Fruit fly (Drosophila melanogaster): ENCODE measurements around the gene CG5800.

The CG5800 gene

DNA sequence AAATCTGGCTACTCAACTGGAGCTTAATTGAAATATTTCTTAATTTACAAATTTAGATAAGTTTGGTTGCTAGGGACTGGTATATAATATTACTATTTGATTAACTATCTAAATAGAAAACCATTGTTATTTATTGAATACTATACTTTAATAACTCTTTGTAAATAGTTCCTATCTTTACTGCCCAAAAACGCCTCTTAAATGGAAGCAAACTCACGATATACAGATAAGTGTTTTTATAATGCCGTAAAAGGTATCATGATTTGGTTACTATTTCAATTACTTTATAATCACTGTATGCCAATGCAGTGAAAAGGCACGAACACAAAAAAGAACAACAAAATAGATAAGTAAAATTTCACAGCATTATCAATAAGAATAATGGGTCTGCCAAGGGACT is 10.2 kb upstream of the CG5800 start:
- TF ChIP-seq insv (optimal IDR thresholded peaks at IDR 0.05) (no peak), psq (optimal IDR thresholded peaks at IDR 0.05) (no peak), ttk (optimal IDR thresholded peaks at IDR 0.05) (no peak), h (optimal IDR thresholded peaks at IDR 0.05) (no peak), Sin3A (optimal IDR thresholded peaks at IDR 0.05) (no peak), Myc (optimal IDR thresholded peaks at IDR 0.05) (no peak)

DNA sequence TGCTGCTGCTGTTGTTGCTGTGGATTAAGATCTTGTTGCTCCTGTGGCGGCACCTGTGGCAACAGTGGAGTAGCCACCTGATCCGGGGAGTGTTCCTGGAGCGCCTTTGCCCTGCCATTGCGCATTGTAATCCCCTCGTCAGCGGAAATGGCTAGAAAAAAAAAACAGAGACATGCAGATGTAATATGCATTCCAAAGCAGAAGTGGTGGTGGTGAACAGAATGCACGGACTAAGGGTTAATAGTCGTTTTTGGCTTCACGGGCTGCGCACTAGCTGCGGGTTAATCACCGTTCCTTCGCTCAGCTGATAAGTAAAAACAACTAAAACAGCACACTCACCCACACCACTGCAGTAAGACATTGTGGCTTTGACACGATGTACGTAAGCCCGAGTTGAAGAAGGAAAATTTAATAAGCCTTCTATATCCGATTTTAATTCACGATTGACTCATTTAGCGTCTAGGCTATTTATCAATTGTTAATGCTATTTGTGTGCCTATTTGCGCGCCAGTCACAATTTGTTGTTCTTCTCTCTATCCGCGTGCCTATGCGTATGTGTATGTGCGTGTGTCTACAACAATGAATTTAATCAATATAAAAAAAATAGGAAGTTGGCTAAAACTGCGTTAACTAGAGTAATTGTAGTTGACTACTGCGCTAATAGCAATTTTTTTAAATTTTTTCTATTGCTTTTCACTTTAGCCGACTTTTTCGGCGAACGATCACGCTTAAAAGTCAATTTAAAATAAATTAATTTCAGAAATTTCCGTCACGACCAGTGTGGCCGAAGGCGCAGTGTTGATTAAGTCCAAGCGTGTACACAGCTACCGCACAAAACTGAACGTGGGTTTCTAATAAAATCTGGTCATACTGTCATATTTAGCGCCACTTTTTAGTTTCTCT is 8.7 kb upstream of the CG5800 start, which contains the start of gene stas:
Gene stas, minus strand, starts transcription at position 806 of the 903 bp plus-strand sequence.
- TF ChIP-seq insv (optimal IDR thresholded peaks at IDR 0.05) (no peak), psq (optimal IDR thresholded peaks at IDR 0.05) (no peak), ttk (optimal IDR thresholded peaks at IDR 0.05) (no peak), Sin3A (optimal IDR thresholded peaks at IDR 0.05) (no peak), Myc (optimal IDR thresholded peaks at IDR 0.05) (no peak), h (optimal IDR thresholded peaks at IDR 0.05) (no peak)

DNA sequence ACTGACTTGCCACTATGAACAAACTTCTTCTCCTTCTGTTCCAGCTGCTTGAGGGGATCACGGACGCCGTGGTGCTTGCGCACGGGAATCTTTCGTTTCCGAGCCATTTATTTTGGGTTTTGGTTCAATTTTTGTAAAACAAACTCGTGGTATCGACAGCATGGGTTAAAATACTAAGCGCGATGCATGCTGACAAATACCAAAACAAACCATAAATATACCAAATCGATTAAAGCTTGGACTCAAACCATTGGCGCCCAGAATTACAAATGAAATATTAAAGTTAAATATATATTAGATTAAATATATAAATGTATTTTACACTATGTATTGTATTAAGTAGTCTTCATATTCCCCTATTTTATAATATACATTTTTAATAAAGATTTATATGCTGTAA is 6.8 kb upstream of the CG5800 start, which contains the start of gene CG8326:
Gene CG8326, minus strand, starts transcription at position 176 of the 400 bp plus-strand sequence.
- TF ChIP-seq Myc (optimal IDR thresholded peaks at IDR 0.05) (no peak), Sin3A (optimal IDR thresholded peaks at IDR 0.05) (no peak), insv (optimal IDR thresholded peaks at IDR 0.05) (no peak), psq (optimal IDR thresholded peaks at IDR 0.05) (no peak), ttk (optimal IDR thresholded peaks at IDR 0.05) (no peak), h (optimal IDR thresholded peaks at IDR 0.05) (no peak)

DNA sequence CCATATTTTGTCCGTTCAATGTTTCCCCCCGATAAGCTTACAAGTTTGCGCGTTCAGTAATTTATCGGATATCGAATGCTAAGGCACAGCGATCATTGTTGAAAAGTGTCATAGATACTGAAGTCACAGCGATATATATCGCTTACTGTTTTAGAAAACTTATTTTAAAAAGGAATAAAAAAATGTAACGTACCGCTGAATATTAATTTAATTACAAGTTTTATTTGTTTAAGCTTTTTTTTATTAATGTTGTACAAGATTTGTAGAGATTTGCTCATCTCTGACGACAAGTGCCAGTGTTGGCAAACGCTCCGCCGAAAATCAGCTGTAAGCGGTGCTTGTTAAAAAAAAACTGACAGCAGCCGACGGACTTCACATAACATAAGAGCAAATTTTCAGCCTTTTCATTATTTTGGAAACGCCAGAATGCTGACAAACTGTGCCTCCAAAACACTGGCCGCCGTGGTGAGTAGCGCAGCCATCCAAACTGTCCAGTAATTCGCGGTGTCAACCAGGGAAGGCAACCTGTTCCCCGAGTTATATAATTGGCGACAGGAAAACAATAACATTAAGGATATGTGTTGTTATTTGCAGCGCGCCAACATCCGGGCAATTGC is 4.0 kb upstream of the CG5800 start, which contains the start of the genes corolla and ND-24:
Gene corolla, minus strand, starts transcription at position 52 of the 617 bp plus-strand sequence.
Gene ND-24, plus strand, starts transcription at position 94 of the 617 bp plus-strand sequence.
- no peak for TF ChIP-seq Sin3A (optimal IDR thresholded peaks at IDR 0.05)
- peak; percentile 37 for TF ChIP-seq psq (optimal IDR thresholded peaks at IDR 0.05)

DNA sequence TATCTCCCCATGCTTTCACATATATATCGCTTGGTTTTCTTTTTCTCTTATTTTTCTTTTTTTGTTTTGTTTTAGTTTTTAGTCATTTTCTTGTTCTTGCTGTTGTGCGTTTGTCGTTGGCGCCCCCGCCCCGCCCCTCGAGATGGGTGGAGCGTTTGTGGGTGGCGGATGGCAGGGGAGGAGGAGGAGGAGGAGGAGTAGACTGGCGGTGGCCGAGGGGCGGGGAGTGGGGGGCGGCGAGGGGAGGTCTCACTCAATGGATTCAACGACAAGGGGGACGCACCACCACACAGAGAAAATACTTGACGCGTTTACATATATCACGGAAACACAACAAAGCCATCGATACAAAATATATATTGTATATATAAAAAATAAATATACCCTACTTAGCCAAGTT is 4.8 kb downstream of the CG5800 start:
- no peak for TF ChIP-seq ttk (optimal IDR thresholded peaks at IDR 0.05)

DNA sequence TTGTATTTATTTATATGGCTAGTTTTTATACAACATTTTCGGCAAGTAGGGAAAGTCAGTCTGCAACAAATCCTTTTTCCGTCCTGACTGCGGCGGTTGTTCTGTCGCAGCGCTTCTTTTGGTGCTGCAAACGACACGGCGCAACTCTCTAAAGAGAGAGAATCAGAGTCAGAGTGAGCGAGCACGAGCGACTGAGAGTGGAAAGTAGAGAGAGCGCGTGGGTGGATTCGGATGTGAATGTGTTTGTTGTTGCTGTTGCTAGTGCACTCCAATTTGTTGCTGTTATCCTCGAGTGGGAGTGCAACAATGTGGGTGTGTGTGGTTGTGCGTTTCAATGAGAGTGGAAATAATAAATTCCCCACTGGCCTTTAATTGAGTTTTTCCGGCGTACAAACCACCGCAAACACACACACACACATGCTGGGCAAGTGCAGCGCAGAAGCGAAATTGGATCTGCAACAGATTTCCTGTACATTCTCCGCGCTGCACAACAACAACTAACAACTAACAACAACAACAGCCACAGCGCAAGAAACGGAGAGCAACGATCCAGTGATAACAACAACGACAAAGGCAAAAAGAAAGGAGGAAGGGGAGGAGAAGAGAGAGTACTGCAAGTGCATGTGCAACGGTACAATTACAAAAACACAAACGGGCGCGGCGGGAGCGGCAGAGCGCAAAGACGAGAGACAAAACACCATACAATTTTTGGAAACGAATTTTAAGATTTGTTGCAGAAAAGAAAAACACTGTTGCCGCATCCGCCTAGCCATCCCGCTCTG is 15.3 kb downstream of the CG5800 start:
- TF ChIP-seq psq (optimal IDR thresholded peaks at IDR 0.05), result no peak
- TF ChIP-seq Myc (optimal IDR thresholded peaks at IDR 0.05), result no peak
- no peak for TF ChIP-seq h (optimal IDR thresholded peaks at IDR 0.05)
- no peak for TF ChIP-seq ttk (optimal IDR thresholded peaks at IDR 0.05)
- no peak for TF ChIP-seq Sin3A (optimal IDR thresholded peaks at IDR 0.05)
- TF ChIP-seq insv (optimal IDR thresholded peaks at IDR 0.05), result no peak

DNA sequence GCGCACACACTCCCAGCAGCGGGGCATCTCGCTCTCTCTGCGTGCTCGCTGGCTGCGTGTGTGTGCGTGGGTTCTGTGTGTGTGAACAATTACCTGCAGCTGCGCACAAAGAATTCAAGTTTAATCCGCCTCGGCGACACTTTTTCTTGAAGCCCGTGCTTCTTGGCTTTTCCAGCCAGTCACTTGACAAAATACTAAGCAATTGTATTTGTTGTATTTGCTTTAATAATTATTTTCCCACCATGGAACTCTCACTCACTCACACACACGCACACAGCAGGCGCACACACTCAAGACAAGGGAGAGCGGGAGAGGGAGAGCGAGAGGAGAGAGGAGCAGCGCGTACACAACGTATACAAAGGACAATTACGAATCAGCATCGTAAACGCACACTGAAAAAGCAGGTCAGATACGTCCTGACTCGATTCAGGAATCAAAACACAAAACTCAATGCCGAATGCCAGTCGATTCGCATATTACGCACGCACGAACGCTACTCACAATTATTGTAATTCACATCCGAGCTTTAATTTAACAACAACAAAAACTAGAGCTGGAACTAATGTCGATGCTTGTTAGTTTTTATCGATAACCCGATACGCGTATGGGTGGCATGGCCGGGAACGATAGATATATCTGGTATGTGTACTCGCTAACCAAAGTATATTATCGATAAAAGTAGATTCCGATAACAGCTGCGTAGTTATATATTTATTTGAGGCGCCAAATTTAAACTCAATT is 16.1 kb downstream of the CG5800 start, which contains the start of gene RhoGAPp190:
Gene RhoGAPp190, minus strand, starts transcription at position 565 of the 741 bp plus-strand sequence.
- TF ChIP-seq h (optimal IDR thresholded peaks at IDR 0.05) (no peak), ttk (optimal IDR thresholded peaks at IDR 0.05) (no peak), Sin3A (optimal IDR thresholded peaks at IDR 0.05) (no peak)

DNA sequence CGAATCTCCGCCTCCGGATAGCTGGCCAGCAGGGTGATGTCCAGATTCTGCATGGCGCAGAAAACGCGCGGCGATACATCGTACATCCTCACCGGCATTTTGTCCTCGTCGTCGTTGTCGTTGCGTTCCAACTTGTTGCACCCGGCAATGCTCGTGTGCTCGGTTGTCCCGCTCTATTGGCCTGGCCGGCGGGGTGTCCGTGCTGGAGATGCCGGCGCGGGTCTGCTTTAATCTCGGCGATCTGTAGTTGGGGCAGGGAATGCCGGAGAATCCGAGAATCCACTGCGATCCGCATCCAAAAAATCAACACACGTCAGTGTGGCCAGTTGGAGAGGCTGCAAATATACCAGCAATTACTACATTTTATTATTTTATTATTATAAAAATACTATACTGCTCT is 20.4 kb downstream of the CG5800 start, which contains the start of gene IntS2:
Gene IntS2, minus strand, starts transcription at position 318 of the 400 bp plus-strand sequence.
- TF ChIP-seq psq (optimal IDR thresholded peaks at IDR 0.05), result no peak
- no peak for TF ChIP-seq Sin3A (optimal IDR thresholded peaks at IDR 0.05)
- TF ChIP-seq h (optimal IDR thresholded peaks at IDR 0.05), result no peak
- TF ChIP-seq insv (optimal IDR thresholded peaks at IDR 0.05), result no peak
- no peak for TF ChIP-seq Myc (optimal IDR thresholded peaks at IDR 0.05)
- TF ChIP-seq ttk (optimal IDR thresholded peaks at IDR 0.05), result no peak

DNA sequence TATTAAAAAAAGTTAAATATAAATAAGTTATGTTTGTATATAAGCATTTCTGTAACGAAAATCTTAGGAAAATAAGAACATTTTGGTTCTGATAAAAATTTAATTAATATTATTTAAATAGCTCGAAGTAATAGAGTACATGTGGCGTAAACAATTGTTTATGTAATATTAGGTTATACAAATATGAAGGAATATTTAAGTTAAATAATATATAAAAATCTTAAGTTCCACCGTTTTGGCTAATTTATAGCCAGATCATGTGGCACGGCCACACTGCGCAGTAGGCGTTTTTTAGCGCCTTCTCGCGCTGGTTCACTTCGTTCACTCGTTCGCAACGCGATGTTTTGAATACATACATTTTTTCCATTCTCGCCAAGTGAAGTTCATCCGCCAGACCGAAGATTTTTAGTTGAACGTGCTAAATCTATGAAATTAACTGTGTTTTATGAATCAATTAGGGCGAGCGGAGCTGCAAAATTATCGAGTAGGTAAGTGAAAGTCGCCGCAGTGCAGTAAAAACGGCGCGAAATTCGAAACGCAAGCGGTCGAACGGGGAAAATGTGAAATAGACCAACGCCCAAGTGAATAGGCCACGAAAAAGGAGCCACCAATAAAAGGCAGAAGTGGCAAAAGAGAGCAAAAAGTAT is 21.1 kb downstream of the CG5800 start, which contains the start of gene beta-Spec:
Gene beta-Spec, plus strand, starts transcription at position 323 of the 647 bp plus-strand sequence.
- TF ChIP-seq psq (optimal IDR thresholded peaks at IDR 0.05) (no peak), Myc (optimal IDR thresholded peaks at IDR 0.05) (no peak), insv (optimal IDR thresholded peaks at IDR 0.05) (no peak), h (optimal IDR thresholded peaks at IDR 0.05) (no peak), Sin3A (optimal IDR thresholded peaks at IDR 0.05) (no peak), ttk (optimal IDR thresholded peaks at IDR 0.05) (no peak)

DNA sequence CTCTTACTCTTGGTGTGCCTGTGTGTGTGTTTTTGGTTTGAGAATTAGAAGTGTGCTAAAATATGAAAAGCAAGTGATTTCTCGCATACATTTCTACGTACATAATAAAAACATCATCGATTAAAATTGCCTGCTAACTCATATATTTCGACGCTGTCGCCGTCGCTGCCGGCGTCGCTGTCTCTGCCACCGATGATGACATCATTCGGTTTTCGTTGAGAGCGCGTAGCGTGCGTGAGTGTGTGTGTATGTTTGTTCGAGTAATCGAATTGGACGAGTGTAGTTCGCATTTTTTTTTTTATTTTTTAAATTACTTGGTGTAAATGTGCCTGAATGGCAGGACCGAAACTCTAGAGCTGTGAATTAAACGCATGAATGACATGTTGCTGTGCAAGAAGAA is 21.6 kb downstream of the CG5800 start:
- no peak for TF ChIP-seq ttk (optimal IDR thresholded peaks at IDR 0.05)
- TF ChIP-seq h (optimal IDR thresholded peaks at IDR 0.05), result no peak
